Fruit fly (Drosophila melanogaster): ENCODE measurements around the gene squ.

- no peak for TF ChIP-seq CG2129 (GFP tag; IDR thresholded peaks at IDR 0.05; ENCODE audit: partially characterized antibody)
- no peak for TF ChIP-seq H15 (GFP tag; IDR thresholded peaks at IDR 0.05)
- no peak for TF ChIP-seq CG16863 (GFP tag; optimal IDR thresholded peaks at IDR 0.05)
These were observed 30.9 kb upstream of the squ start for dm6 chr2L:16648925-16649324.

All from whole organism, embryonic.